Worm (Caenorhabditis elegans) whole organism, young adult: ENCODE data around the gene paqr-3.

Experiments used
- Y53G8AR.9 ChIP-seq: fragments of 200-800 bp; sonication (Bioruptor generic); conservative IDR thresholded peaks from 2 replicates; pipeline ENCODE4 v1.3.6; 2022; ENCODE audit warnings: missing genetic modification reagents, missing genetic modification characterization, missing compliant biosample characterization
- ama-1 ChIP-seq, 3 experiments: fragments of 150-350 bp in 1 of 3; sonication (generic microtip) in 2 of 3; optimal IDR thresholded peaks; 2 replicates each; lab custom pipeline; 2014 to 2018; ENCODE audit warnings: missing biosample characterization in 2 of 3, missing genetic modification characterization in 2 of 3, missing genetic modification reagents in 2 of 3
- aptf-3 ChIP-seq: fragments of 200-800 bp; sonication (Bioruptor generic); IDR thresholded peaks from 2 replicates; pipeline ENCODE4 v1.3.6; 2022; ENCODE audit warnings: missing genetic modification characterization, missing compliant biosample characterization
- atf-7 ChIP-seq: sonication (generic microtip); optimal IDR thresholded peaks from 2 replicates; lab custom pipeline; 2017; ENCODE audit warnings: mild to moderate bottlenecking, missing genetic modification characterization, missing compliant biosample characterization
- ceh-100 ChIP-seq: fragments of 200-800 bp; sonication (Bioruptor generic); IDR thresholded peaks from 2 replicates; pipeline ENCODE4 v1.3.6; 2022; ENCODE audit warnings: missing genetic modification reagents, missing genetic modification characterization, missing compliant biosample characterization
- ceh-91 ChIP-seq: fragments of 200-800 bp; sonication (Bioruptor generic); IDR thresholded peaks from 2 replicates; pipeline ENCODE4 v1.3.6; 2022; ENCODE audit warnings: missing genetic modification reagents, missing genetic modification characterization, missing compliant biosample characterization
- lsl-1 ChIP-seq: fragments of 200-800 bp; sonication (Bioruptor generic); optimal IDR thresholded peaks from 2 replicates; lab custom pipeline; 2018; ENCODE audit warnings: mild to moderate bottlenecking, missing genetic modification characterization, moderate library complexity, missing compliant biosample characterization
- madf-3 ChIP-seq: fragments of 200-800 bp; sonication (Bioruptor generic); IDR thresholded peaks from 2 replicates; pipeline ENCODE4 v1.3.6; 2022; ENCODE audit warnings: missing genetic modification reagents, missing genetic modification characterization, missing compliant biosample characterization
- nfya-1 ChIP-seq: sonication (generic microtip); optimal IDR thresholded peaks from 2 replicates; lab custom pipeline; 2017; ENCODE audit warnings: antibody characterized with exemption, missing compliant biosample characterization, missing genetic modification characterization, borderline replicate concordance; ENCODE audit not compliant: insufficient read depth
- nfya-2 ChIP-seq: fragments of 200-800 bp; sonication (Bioruptor generic); IDR thresholded peaks from 2 replicates; pipeline ENCODE4 v1.3.6; 2022; ENCODE audit warnings: missing genetic modification reagents, missing genetic modification characterization, missing compliant biosample characterization
- pha-4 ChIP-seq: fragments of 150-350 bp; sonication (generic microtip); optimal IDR thresholded peaks from 2 replicates; lab custom pipeline; 2014; ENCODE audit warnings: missing biosample characterization, missing genetic modification reagents, missing genetic modification characterization

DNA sequence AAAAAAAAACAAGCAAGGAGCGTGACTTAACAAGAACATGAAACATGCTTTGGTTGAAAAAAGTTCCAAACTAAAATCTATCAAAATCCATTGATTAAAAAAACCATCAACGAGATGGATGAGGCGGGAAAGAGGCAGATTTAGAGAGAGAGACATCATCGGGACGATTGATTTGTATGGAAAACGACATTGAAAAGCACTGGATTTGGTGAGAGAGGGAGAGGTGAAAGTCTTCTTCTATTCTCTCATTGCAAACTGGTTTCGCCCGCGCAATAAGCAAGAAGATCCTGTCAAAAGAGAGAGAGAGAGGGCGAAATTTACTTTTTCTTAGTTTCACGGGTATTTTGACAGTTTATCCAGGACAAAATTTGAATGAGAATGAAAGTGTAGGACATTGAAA lies 1.7 kb upstream of the paqr-3 start:
- TF ChIP-seq madf-3 (GFP tag; lab: Robert Waterston, UW) (no peak), pha-4 (tag; lab: Kevin White, UChicago) (no peak), ceh-100 (no peak), ama-1 (optimal IDR thresholded peaks at IDR 0.05; lab: Kevin White, UChicago) (no peak), ama-1 (GFP tag; optimal IDR thresholded peaks at IDR 0.05; lab: Kevin White, UChicago) (no peak), Y53G8AR.9 (GFP tag; lab: Robert Waterston, UW) (no peak), ceh-91 (GFP tag; lab: Robert Waterston, UW) (no peak), nfya-2 (no peak), nfya-1 (tag; lab: Kevin White, UChicago) (no peak), lsl-1 (no peak), atf-7 (tag; lab: Kevin White, UChicago) (no peak), aptf-3 (GFP tag; lab: Robert Waterston, UW) (no peak)
